Worm (Caenorhabditis elegans): Measurements from ENCODE around the gene F25F2.1.
A peak's percentile ranks its signal among the peaks of the same experiment; 100 is the strongest.

Gene F25F2.1

DNA sequence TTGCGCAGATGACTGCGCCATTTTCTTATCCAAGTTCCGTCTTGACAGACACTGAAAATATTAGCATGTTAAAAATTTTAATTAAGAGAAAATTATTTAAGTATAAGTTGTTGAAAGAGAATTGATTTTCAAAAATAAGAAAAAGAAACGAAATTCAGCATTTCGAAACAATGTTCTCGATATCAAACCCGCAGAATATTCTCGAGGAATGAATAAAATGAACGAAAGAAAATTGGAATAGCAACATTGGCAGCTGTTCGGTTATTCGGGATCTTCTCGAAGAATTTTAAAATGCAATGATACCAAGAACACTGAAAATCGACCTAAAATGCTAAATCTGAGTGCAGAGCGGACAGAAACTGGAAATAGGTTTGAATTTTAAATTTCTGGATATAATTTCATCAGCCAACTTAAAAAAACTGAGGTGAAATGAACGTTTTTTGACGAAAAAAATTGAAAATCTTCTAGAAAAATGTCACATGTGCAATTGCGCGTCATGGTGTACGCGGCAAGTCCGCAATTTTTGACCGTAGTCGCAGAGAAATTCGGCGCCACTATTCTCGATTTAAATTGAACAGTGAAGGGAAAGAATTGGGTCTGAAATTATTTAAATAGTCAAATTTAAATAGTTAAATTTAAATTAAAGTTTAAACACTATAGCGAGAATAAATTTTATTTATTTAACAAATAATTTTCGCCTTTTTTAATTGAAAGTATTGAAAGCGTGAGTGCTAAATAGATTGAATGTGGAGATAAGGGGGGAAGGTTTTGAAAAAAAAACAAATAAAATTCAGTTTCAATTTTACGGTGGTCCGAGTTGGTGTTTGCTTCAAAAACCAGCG is at the start of gene F25F2.1, which contains the start of gene cct-5:
Gene F25F2.1 (plus strand): TSS at position 792 of the 842 bp plus-strand sequence.
Gene cct-5 (minus strand): TSS at position 51 of the 842 bp plus-strand sequence.
- TF ChIP-seq dao-5 (tag; optimal IDR thresholded peaks at IDR 0.05) (no peak), W03F9.2 (tag; optimal IDR thresholded peaks at IDR 0.05) (peak; percentile 87), him-1 (tag; optimal IDR thresholded peaks at IDR 0.05) (peak; percentile 69)

DNA sequence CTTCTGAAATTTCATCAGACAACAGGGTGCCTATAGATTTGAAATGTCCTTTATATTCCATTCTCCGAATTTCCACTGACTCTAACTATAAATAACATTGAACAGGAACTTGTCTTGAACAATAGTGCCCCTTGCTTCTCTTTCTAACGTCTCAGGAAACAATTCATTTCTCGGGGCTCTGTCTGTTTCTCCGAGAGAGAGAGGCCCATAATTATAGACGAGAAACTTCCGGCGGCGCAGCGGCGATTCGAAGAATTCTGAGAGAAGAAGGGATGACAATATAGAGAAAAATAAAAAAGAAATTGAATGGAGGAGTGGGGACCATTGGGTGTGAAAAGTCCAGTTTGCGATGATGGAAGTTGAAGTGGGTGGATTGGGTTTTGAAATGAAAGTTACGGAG is 48.4 kb upstream of the F25F2.1 start:
- TF ChIP-seq dao-5 (tag; optimal IDR thresholded peaks at IDR 0.05) (no peak), him-1 (tag; optimal IDR thresholded peaks at IDR 0.05) (no peak), W03F9.2 (tag; optimal IDR thresholded peaks at IDR 0.05) (no peak)

DNA sequence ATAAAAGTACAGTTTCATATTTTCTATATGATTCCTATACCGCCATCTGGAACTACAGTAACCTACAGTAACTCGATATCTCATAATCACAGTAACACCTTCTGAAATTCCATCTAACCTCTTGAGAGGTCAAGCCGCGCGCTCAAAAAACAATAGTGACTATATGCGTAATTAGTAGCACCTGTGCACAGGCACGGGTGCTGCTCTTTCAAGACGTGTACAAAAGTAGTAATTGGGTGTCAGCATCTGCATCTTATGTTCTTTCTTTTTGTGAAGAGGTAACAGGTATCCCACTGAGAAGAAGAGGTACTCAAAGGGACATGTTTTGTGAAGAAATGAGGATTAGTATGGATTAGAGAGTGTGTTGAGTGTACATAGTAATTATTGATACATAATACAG is 47.3 kb upstream of the F25F2.1 start:
- TF ChIP-seq dao-5 (tag; optimal IDR thresholded peaks at IDR 0.05) (no peak), W03F9.2 (tag; optimal IDR thresholded peaks at IDR 0.05) (no peak), him-1 (tag; optimal IDR thresholded peaks at IDR 0.05) (no peak)

DNA sequence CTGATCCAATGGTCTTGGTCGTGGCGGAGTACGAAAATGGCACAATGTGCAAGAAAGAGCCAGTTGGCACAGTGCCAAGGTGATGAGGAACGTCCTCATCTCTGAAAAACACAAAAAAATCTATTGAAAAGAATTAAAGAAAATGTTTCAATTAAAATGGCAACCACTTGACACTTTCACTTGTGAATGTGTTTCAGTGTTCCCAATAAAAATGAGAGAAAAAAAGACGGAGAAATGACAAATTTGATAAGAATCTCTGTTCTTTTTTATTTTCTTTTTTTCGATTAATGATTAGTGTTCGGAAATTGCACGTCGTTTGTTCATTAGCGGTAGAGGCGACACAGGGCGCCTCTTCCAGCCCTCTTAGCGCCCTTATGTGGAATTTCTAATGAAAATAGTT is 41.4 kb upstream of the F25F2.1 start, which contains the start of gene ndg-4:
Gene ndg-4 (minus strand): TSS at position 101 of the 400 bp plus-strand sequence.
- no peak for TF ChIP-seq him-1 (tag; optimal IDR thresholded peaks at IDR 0.05)
- TF ChIP-seq W03F9.2 (tag; optimal IDR thresholded peaks at IDR 0.05) = no peak
- no peak for TF ChIP-seq dao-5 (tag; optimal IDR thresholded peaks at IDR 0.05)

DNA sequence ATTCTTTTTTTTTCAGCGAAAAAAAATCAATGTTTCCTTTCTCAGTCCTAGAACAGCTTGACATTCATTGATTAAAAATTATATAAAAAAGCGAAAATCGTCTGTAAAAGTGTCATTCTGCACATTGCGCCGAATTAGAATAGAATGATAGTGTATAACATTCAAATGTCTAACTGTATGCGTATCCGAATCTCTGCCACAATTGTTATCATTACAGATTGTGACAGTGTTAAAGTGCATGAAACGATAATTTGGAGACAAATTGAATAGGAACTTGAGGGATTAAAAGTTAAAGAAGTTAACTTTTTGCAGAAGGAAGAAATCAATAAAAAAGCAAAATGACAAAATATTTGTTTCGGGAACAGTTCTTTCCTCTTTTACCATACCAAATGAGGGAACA is 40.3 kb upstream of the F25F2.1 start:
- TF ChIP-seq him-1 (tag; optimal IDR thresholded peaks at IDR 0.05) = no peak

DNA sequence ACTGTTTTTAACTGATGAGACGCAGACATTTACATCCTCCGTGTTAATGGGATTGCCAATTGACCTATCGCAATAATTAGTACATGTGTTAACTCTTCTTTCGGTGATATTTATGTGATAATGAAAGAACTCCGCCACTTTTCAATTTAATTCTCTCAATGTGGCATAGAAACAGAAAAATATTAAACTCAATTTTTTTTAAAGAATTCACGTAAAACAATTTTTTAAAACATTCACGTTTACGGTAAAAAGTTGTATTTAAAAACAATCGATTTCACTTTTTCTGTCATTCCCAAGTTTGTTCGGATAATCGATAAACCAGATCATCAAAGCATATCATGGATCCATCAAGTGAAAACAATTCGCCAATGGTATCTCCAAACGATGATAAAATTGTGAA is 39.8 kb upstream of the F25F2.1 start, which contains the start of gene mstr-2:
Gene mstr-2 (plus strand): TSS at position 301 of the 400 bp plus-strand sequence.
- no peak for TF ChIP-seq him-1 (tag; optimal IDR thresholded peaks at IDR 0.05)
- TF ChIP-seq dao-5 (tag; optimal IDR thresholded peaks at IDR 0.05) = no peak
- TF ChIP-seq W03F9.2 (tag; optimal IDR thresholded peaks at IDR 0.05) = no peak

DNA sequence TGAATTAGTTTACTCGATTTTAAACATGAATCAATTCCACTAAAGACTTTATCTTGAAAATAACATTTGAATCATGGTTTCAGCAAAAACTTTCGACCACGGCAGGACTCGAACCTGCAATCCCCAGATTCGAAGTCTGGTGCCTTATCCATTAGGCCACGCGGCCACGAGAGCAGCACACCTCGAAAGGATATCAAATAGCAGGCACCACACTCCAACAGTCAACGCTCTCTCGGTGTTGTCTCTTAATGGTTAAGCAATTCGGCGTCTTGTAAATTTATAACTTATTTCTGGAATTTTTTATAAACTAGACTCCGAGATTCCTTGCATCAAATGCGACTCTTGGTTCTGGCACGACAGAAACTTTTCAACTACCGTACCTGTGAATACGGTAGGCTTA is 37.9 kb upstream of the F25F2.1 start:
- TF ChIP-seq dao-5 (tag; optimal IDR thresholded peaks at IDR 0.05) (peak; percentile 50), W03F9.2 (tag; optimal IDR thresholded peaks at IDR 0.05) (peak; percentile 38), him-1 (tag; optimal IDR thresholded peaks at IDR 0.05) (peak; percentile 65)

DNA sequence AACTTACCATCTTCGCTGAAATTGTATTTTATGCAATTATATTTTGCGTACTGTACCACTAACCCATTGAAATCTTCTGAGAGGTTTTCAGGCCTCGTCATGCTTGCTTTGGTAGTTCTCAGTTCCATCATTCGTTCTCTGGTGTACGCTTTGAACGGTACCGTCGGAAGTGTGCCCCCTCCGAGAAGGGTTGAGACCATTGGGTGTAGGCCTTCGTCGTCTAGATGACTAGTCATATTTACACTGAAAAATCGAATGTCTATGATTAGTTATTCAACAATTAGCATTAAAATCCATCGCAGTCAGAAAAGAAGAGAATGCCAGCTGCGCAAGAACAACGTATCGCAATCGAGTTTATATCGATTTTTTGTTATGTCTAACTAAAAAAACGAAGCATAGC is 33.7 kb upstream of the F25F2.1 start, which contains the start of gene ifet-1:
Gene ifet-1 (minus strand): TSS at position 243 of the 400 bp plus-strand sequence.
- TF ChIP-seq W03F9.2 (tag; optimal IDR thresholded peaks at IDR 0.05) (no peak), him-1 (tag; optimal IDR thresholded peaks at IDR 0.05) (no peak), dao-5 (tag; optimal IDR thresholded peaks at IDR 0.05) (no peak)

DNA sequence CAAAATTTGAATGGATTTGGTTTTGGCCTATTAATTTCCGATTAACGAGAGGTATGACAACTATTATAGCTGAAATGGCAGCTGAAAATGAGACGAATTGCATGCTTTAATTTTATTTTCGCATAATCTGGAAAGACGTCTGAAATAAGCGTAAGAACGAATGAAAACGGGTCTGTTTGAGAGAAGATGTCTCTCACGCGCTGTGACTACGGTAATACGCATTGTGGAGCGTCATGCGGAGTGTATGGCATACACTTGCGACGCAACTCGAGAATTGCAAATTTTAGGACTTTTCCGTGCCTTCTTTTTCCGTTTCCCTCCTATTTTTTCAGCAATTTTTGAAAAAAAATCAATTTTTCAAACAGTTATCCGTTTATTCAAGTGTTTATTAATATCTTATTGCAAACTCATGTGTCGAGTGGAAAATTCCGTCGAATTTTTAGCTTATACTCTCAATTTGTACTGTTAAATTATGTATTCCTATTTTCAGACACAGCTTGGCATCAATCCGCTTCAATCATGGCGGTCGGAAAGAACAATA is 33.2 kb upstream of the F25F2.1 start, which contains the start of gene rps-1:
Gene rps-1 (plus strand): TSS at position 491 of the 541 bp plus-strand sequence.
- TF ChIP-seq him-1 (tag; optimal IDR thresholded peaks at IDR 0.05) (peak; percentile 96), dao-5 (tag; optimal IDR thresholded peaks at IDR 0.05) (no peak), W03F9.2 (tag; optimal IDR thresholded peaks at IDR 0.05) (peak; percentile 98)

DNA sequence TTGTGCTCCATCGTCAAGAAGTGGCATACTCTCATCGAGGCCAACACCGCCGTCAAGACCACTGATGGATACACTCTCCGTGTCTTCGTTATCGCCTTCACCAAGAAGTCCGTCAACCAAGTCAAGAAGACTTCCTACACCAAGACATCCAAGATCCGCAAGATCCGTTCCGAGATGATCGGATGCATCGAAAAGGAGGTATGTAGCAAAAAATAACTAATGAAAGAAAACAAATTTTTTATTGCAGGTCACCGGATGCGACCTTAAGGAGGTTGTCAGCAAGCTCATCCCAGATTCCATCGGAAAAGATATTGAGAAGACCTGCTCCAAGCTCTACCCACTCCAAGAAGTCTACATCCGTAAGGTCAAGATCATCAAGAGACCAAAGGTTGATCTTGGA is 32.3 kb upstream of the F25F2.1 start:
- TF ChIP-seq him-1 (tag; optimal IDR thresholded peaks at IDR 0.05) (no peak), W03F9.2 (tag; optimal IDR thresholded peaks at IDR 0.05) (no peak), dao-5 (tag; optimal IDR thresholded peaks at IDR 0.05) (no peak)

DNA sequence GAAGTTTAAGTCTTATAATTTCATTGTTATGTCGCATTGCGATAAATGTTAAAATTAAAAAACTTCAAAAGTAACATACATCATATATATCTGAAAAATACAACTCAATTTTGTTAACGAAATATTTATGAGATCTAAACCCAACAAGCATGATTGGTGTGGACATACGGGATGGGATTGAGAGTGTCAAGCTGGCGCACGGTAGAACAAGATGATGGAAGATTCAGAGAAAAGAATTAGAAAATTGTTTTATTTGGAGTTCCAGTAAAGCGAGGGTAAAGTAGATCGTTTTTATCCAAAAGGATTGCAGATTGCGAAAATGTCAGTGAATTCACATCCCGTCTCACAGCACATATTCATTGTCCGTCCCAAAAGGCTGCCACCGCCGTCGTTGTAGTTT is 31.8 kb upstream of the F25F2.1 start:
- TF ChIP-seq dao-5 (tag; optimal IDR thresholded peaks at IDR 0.05) = no peak

DNA sequence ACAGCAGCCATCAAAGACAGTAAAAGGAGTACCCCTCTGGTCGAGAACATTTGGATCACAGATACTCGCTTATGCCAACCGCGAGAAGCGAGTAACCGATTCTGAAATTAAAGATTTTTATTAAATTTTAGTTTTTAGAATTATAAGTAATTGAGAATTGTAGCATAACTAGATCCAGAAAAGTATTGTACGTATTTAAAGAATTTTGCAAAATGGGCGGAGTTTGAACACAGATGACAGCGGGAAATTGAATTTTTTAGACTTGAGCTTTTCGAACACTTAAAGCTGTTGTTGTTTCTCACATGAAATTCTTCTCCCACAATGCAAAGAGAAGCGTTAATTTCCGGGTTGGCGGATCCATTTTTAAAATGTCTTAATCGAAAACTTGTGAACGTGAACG is 31.2 kb upstream of the F25F2.1 start, which contains the start of gene ins-17:
Gene ins-17 (minus strand): TSS at position 101 of the 400 bp plus-strand sequence.
- TF ChIP-seq him-1 (tag; optimal IDR thresholded peaks at IDR 0.05) (no peak), dao-5 (tag; optimal IDR thresholded peaks at IDR 0.05) (no peak), W03F9.2 (tag; optimal IDR thresholded peaks at IDR 0.05) (no peak)

DNA sequence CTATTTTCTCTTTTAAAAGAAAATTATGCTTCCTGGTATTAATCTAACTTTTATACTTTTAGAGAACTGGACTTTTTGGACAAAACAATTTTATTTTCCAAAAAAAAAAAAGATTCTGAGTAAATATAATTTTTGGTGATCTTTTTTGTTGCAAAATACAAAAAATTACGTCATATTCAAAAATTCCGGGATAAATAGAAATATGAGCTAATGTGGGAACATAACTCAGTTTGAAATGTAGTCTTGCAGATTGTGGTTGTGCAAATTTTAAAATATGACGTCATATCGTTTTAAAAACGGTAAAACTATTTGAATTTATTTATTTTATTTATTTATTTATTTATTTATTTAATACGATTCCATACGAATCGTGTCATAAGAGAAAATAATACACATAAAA is 26.9 kb upstream of the F25F2.1 start:
- no peak for TF ChIP-seq dao-5 (tag; optimal IDR thresholded peaks at IDR 0.05)
- no peak for TF ChIP-seq him-1 (tag; optimal IDR thresholded peaks at IDR 0.05)
- TF ChIP-seq W03F9.2 (tag; optimal IDR thresholded peaks at IDR 0.05) = no peak

DNA sequence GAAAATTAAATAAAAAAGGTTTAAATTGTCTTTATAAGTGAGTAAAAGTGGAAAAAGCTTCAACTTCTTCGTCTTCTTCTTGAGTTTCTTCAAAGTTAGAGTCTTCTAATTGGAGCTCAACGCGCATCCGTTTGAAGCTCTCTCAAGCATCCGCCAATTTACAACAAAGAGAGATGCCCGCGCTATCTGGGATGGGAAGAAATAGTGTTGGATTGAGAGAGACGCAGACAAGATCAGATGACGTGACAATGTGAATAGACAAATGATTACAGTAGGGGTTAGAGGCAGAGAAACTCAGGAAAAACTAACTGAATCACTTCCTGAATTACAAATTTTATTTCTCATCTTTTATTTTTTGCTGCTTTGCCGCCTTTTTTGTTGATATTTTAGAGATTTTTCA is 25.7 kb upstream of the F25F2.1 start:
- no peak for TF ChIP-seq dao-5 (tag; optimal IDR thresholded peaks at IDR 0.05)
- TF ChIP-seq him-1 (tag; optimal IDR thresholded peaks at IDR 0.05) = no peak
- no peak for TF ChIP-seq W03F9.2 (tag; optimal IDR thresholded peaks at IDR 0.05)

Data from whole organism, L4/young adult.